Worm (Caenorhabditis elegans): ENCODE data around the gene gcy-6.

The gcy-6 gene

ce11 chrV:10314371-10314770, 518 bp upstream of the gcy-6 start, which contains the start of gene trx-2:
trx-2 (plus strand) TSS chrV:10314671.
- TF ChIP-seq ceh-24 (tag; optimal IDR thresholded peaks at IDR 0.05) = no peak
- TF ChIP-seq pag-3 (tag; optimal IDR thresholded peaks at IDR 0.05; ENCODE audit: borderline replicate concordance) = no peak
- TF ChIP-seq odd-2 (tag; optimal IDR thresholded peaks at IDR 0.05) = no peak
- no peak for TF ChIP-seq fax-1 (tag; optimal IDR thresholded peaks at IDR 0.05)
- TF ChIP-seq hlh-15 (tag; optimal IDR thresholded peaks at IDR 0.05) = no peak

DNA sequence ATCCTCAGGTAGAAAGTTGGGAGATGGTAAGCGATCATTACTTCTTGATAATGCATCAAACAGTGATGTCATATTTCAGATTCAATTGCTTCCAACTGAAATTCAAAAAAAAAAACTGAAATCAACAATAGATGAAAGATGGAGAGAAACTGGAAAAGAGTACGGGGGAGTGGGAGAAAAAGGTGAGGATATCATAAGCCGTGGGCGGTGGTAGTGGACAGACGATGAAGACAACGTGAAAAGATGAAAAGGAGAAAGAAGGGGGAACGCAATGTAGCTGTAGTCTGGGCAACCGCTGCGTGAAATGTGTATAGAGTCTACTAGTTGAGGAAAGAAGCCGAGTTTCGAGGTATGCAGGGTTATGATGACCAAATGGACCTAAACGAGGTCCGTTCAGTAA, 6.6 kb downstream of the gcy-6 start, which contains the start of gene che-12:
Gene che-12 (minus strand): TSS at position 101 of the 400 bp plus-strand sequence.
- TF ChIP-seq hlh-8 (tag; optimal IDR thresholded peaks at IDR 0.05) (no peak), odd-2 (tag; optimal IDR thresholded peaks at IDR 0.05) (no peak), syd-9 (tag; optimal IDR thresholded peaks at IDR 0.05) (no peak), K09A11.1 (tag; optimal IDR thresholded peaks at IDR 0.05; ENCODE audit: insufficient read depth) (no peak), ceh-31 (tag; optimal IDR thresholded peaks at IDR 0.05) (no peak), elt-4 (tag; optimal IDR thresholded peaks at IDR 0.05) (no peak), ahr-1 (tag; optimal IDR thresholded peaks at IDR 0.05) (no peak), C38D4.7 (GFP tag; optimal IDR thresholded peaks at IDR 0.05) (no peak), eyg-1 (tag; optimal IDR thresholded peaks at IDR 0.05) (no peak), fkh-6 (tag; optimal IDR thresholded peaks at IDR 0.05) (no peak), hlh-6 (tag; optimal IDR thresholded peaks at IDR 0.05) (no peak), ztf-16 (tag; optimal IDR thresholded peaks at IDR 0.05) (no peak), unc-55 (GFP tag; optimal IDR thresholded peaks at IDR 0.05) (no peak), ceh-9 (tag; optimal IDR thresholded peaks at IDR 0.05) (no peak), ref-2 (tag; optimal IDR thresholded peaks at IDR 0.05) (no peak), dve-1 (tag; optimal IDR thresholded peaks at IDR 0.05) (no peak), elt-2 (tag; optimal IDR thresholded peaks at IDR 0.05) (no peak), pag-3 (tag; optimal IDR thresholded peaks at IDR 0.05; ENCODE audit: borderline replicate concordance) (no peak), sox-2 (GFP tag; IDR thresholded peaks at IDR 0.05) (no peak)

- TF ChIP-seq ceh-34 (tag; optimal IDR thresholded peaks at IDR 0.05) (no peak), sdc-2 (tag; optimal IDR thresholded peaks at IDR 0.05) (no peak), unc-42 (tag; optimal IDR thresholded peaks at IDR 0.05) (no peak), npax-4 (tag; optimal IDR thresholded peaks at IDR 0.05) (no peak), fkh-10 (GFP tag; optimal IDR thresholded peaks at IDR 0.05) (no peak), eyg-1 (tag; optimal IDR thresholded peaks at IDR 0.05) (no peak), sox-4 (tag; optimal IDR thresholded peaks at IDR 0.05) (no peak), lim-6 (tag; optimal IDR thresholded peaks at IDR 0.05) (no peak), gmeb-2 (tag; optimal IDR thresholded peaks at IDR 0.05) (no peak), ref-2 (tag; optimal IDR thresholded peaks at IDR 0.05) (no peak)
These were observed 16.8 kb downstream of the gcy-6 start, which contains the start of gene B0024.4 for ce11 chrV:10297099-10297498. B0024.4 (plus strand) TSS chrV:10297399.

- no peak for TF ChIP-seq pax-1 (tag; optimal IDR thresholded peaks at IDR 0.05)
- TF ChIP-seq ets-4 (tag; optimal IDR thresholded peaks at IDR 0.05) = no peak
- no peak for TF ChIP-seq npax-4 (tag; optimal IDR thresholded peaks at IDR 0.05)
- TF ChIP-seq madf-2 (tag; optimal IDR thresholded peaks at IDR 0.05) = no peak
These were observed 19.3 kb downstream of the gcy-6 start, which contains the start of gene col-150 for ce11 chrV:10294549-10294948. col-150 (minus strand) TSS chrV:10294649.

- no peak for TF ChIP-seq ztf-16 (tag; optimal IDR thresholded peaks at IDR 0.05)
- TF ChIP-seq sox-4 (tag; optimal IDR thresholded peaks at IDR 0.05) = no peak
- TF ChIP-seq ttx-3 (tag; optimal IDR thresholded peaks at IDR 0.05) = no peak
- TF ChIP-seq tbx-7 (tag; optimal IDR thresholded peaks at IDR 0.05) = no peak
- TF ChIP-seq ceh-19 (GFP tag; optimal IDR thresholded peaks at IDR 0.05) = no peak
These were observed 21.0 kb downstream of the gcy-6 start, which contains the start of gene col-149 for ce11 chrV:10292819-10293357. col-149 (minus strand) TSS chrV:10292869.

All from whole organism, late embryonic.